Fruit fly (Drosophila melanogaster): Measurements from ENCODE around the gene CG13398.

DNA sequence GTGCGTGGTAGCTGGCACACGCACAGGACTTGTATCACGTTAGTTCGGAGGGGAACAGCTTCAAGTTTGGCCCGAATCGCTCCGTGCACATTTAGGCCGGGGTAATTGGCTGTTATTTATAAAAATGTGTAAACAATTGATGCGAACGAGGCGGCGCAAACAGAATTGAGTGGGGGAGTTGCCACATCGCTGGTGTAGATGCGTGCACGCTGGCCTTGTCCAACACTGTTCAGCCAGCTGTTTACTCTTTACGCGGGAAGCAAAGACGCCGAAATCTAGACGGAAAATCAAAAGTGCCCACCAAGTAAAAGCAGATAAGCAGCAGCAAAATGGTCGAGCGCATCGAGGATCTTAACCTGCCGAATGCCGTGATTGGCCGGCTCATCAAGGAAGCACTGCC is 22.1 kb upstream of the CG13398 start, which contains the start of the genes D12 and Chrac-14:
- TF ChIP-seq psq (optimal IDR thresholded peaks at IDR 0.05) = no peak
- no peak for TF ChIP-seq Sin3A (optimal IDR thresholded peaks at IDR 0.05)
- no peak for TF ChIP-seq insv (optimal IDR thresholded peaks at IDR 0.05)
- no peak for TF ChIP-seq ttk (optimal IDR thresholded peaks at IDR 0.05)

Measured in Kc167 (cell line).